Fruit fly (Drosophila melanogaster): ENCODE measurements around the gene Ca-alpha1T.

The Ca-alpha1T gene

dm6 chrX:6074845-6075244 is 117.4 kb downstream of the Ca-alpha1T start, which contains the start of gene Tsp5D (continued):
- TF ChIP-seq Dad (GFP tag; optimal IDR thresholded peaks at IDR 0.05) (peak; percentile 30), CG7271 (tag; optimal IDR thresholded peaks at IDR 0.05) (peak; percentile 1), Usf (GFP tag; optimal IDR thresholded peaks at IDR 0.05) (peak; percentile 12), Jarid2 (GFP tag; optimal IDR thresholded peaks at IDR 0.05) (peak; percentile 74), aop (GFP tag; IDR thresholded peaks at IDR 0.05) (peak; percentile 90), CG11093 (GFP tag; IDR thresholded peaks at IDR 0.05) (peak; percentile 93), CG6683 (GFP tag; optimal IDR thresholded peaks at IDR 0.05) (peak; percentile 74), chif (GFP tag; optimal IDR thresholded peaks at IDR 0.05) (peak in 1 of 2 experiments; percentile 61), Sin3A (optimal IDR thresholded peaks at IDR 0.05) (no peak), CG10654 (GFP tag; optimal IDR thresholded peaks at IDR 0.05) (peak; percentile 92), Ets97D (GFP tag; optimal IDR thresholded peaks at IDR 0.05) (no peak), CG7928 (GFP tag; optimal IDR thresholded peaks at IDR 0.05) (peak; percentile 18), CG17829 (tag; optimal IDR thresholded peaks at IDR 0.05) (peak; percentile 93), CG12769 (tag; optimal IDR thresholded peaks at IDR 0.05) (peak; percentile 55), CG1647 (GFP tag; optimal IDR thresholded peaks at IDR 0.05) (peak; percentile 69), CG6175 (GFP tag; IDR thresholded peaks at IDR 0.05) (peak; percentile 87), CG31224 (GFP tag; IDR thresholded peaks at IDR 0.05) (peak; percentile 73), CG1603 (tag; optimal IDR thresholded peaks at IDR 0.05) (peak; percentile 67), CG2120 (GFP tag; optimal IDR thresholded peaks at IDR 0.05) (peak; percentile 24), Vsx1 (GFP tag; optimal IDR thresholded peaks at IDR 0.05) (peak; percentile 79), CG15696 (tag; optimal IDR thresholded peaks at IDR 0.05) (peak; percentile 55), CG12104 (GFP tag; optimal IDR thresholded peaks at IDR 0.05) (peak; percentile 86), jigr1 (GFP tag; IDR thresholded peaks at IDR 0.05) (peak; percentile 89), tio (GFP tag; optimal IDR thresholded peaks at IDR 0.05) (peak; percentile 68), CG1529 (GFP tag; optimal IDR thresholded peaks at IDR 0.05) (peak; percentile 91), seq (GFP tag; IDR thresholded peaks at IDR 0.05) (peak; percentile 94), CG12391 (tag; optimal IDR thresholded peaks at IDR 0.05) (peak; percentile 93), yki (optimal IDR thresholded peaks at IDR 0.05) (no peak), CG8290 (GFP tag; optimal IDR thresholded peaks at IDR 0.05) (peak; percentile 84), CG8290 (tag; optimal IDR thresholded peaks at IDR 0.05) (peak in 1 of 2 experiments; percentile 21), kah (GFP tag; optimal IDR thresholded peaks at IDR 0.05) (peak; percentile 86), Hr3 (GFP tag; optimal IDR thresholded peaks at IDR 0.05) (peak; percentile 91), CG12744 (GFP tag; optimal IDR thresholded peaks at IDR 0.05) (peak; percentile 47), pum (GFP tag; optimal IDR thresholded peaks at IDR 0.05) (peak; percentile 47), maf-S (GFP tag; optimal IDR thresholded peaks at IDR 0.05) (no peak), Doc3 (GFP tag; IDR thresholded peaks at IDR 0.05; ENCODE audit: partially characterized antibody) (no peak), CG11560 (tag; IDR thresholded peaks at IDR 0.05) (peak; percentile 75), CG17186 (GFP tag; optimal IDR thresholded peaks at IDR 0.05) (peak; percentile 70), CG17328 (GFP tag; IDR thresholded peaks at IDR 0.05) (peak; percentile 95), zen (tag; optimal IDR thresholded peaks at IDR 0.05) (peak; percentile 81), CG9215 (GFP tag; IDR thresholded peaks at IDR 0.05) (peak; percentile 76), pb (GFP tag; optimal IDR thresholded peaks at IDR 0.05) (no peak), CG12071 (GFP tag; optimal IDR thresholded peaks at IDR 0.05) (peak; percentile 90), HLH54F (GFP tag; optimal IDR thresholded peaks at IDR 0.05) (peak; percentile 38), hb (GFP tag; IDR thresholded peaks at IDR 0.05; ENCODE audit: partially characterized antibody) (no peak), CG15073 (GFP tag; optimal IDR thresholded peaks at IDR 0.05) (peak; percentile 72), dati (GFP tag; IDR thresholded peaks at IDR 0.05) (peak; percentile 86), Lpt (GFP tag; optimal IDR thresholded peaks at IDR 0.05) (no peak), ab (GFP tag; optimal IDR thresholded peaks at IDR 0.05) (no peak), CHES-1-like (GFP tag; optimal IDR thresholded peaks at IDR 0.05) (no peak), sug (tag; optimal IDR thresholded peaks at IDR 0.05) (peak; percentile 67), CG16815 (GFP tag; optimal IDR thresholded peaks at IDR 0.05) (peak; percentile 61), nau (GFP tag; optimal IDR thresholded peaks at IDR 0.05) (peak; percentile 90)

All from whole organism, embryonic.